Worm (Caenorhabditis elegans) whole organism, young adult: ENCODE data around the gene srsx-33.

ENCODE experiments used
- B0019.2 ChIP-seq: fragments of 200-800 bp; sonication (Bioruptor generic); conservative IDR thresholded peaks from 2 replicates; pipeline ENCODE4 v1.3.6; 2022; ENCODE audit warnings: missing genetic modification reagents, missing genetic modification characterization, missing compliant biosample characterization
- C06A6.2 ChIP-seq: fragments of 200-800 bp; sonication (Bioruptor generic); conservative IDR thresholded peaks from 2 replicates; pipeline ENCODE4 v1.3.6; 2022; ENCODE audit warnings: missing genetic modification characterization, missing compliant biosample characterization
- C17E4.6 ChIP-seq: fragments of 200-800 bp; sonication (Bioruptor generic); IDR thresholded peaks from 2 replicates; pipeline ENCODE4 v1.3.6; 2022; ENCODE audit warnings: missing genetic modification reagents, missing genetic modification characterization, missing compliant biosample characterization
- D2030.7 ChIP-seq: fragments of 200-800 bp; sonication (Bioruptor generic); IDR thresholded peaks from 2 replicates; pipeline ENCODE4 v1.3.6; 2022; ENCODE audit warnings: missing genetic modification reagents, missing genetic modification characterization, missing compliant biosample characterization
- F10E7.11 ChIP-seq: sonication (generic microtip); optimal IDR thresholded peaks from 2 replicates; lab custom pipeline; 2017; ENCODE audit warnings: mild to moderate bottlenecking, missing genetic modification characterization, moderate library complexity, missing compliant biosample characterization
- F23B12.7 ChIP-seq: sonication (generic microtip); optimal IDR thresholded peaks from 2 replicates; lab custom pipeline; 2017; ENCODE audit warnings: missing genetic modification characterization, mild to moderate bottlenecking, missing compliant biosample characterization, antibody characterized with exemption, moderate library complexity; ENCODE audit not compliant: insufficient read depth
- F33H1.4 ChIP-seq: fragments of 200-800 bp; sonication (Bioruptor generic); IDR thresholded peaks from 2 replicates; pipeline ENCODE4 v1.3.6; 2022; ENCODE audit warnings: missing genetic modification reagents, missing genetic modification characterization, missing compliant biosample characterization
- F39B2.1 ChIP-seq: fragments of 200-800 bp; sonication (Bioruptor generic); IDR thresholded peaks from 2 replicates; pipeline ENCODE4 v1.3.6; 2022; ENCODE audit warnings: missing genetic modification reagents, missing genetic modification characterization, missing compliant biosample characterization
- F52B5.7 ChIP-seq: sonication (generic microtip); optimal IDR thresholded peaks from 2 replicates; lab custom pipeline; 2016; ENCODE audit warnings: mild to moderate bottlenecking, missing genetic modification characterization, missing compliant biosample characterization
- K11D2.4 ChIP-seq: fragments of 200-800 bp; sonication (Bioruptor generic); IDR thresholded peaks from 2 replicates; pipeline ENCODE4 v1.3.6; 2022; ENCODE audit warnings: missing genetic modification reagents, missing genetic modification characterization, missing compliant biosample characterization
- T07F8.4 ChIP-seq: sonication (generic microtip); optimal IDR thresholded peaks from 2 replicates; lab custom pipeline; 2016; ENCODE audit warnings: mild to moderate bottlenecking, missing genetic modification characterization, moderate library complexity, missing compliant biosample characterization
- Y95B8A.8 ChIP-seq: fragments of 200-800 bp; sonication (Bioruptor generic); IDR thresholded peaks from 2 replicates; pipeline ENCODE4 v1.3.6; 2022; ENCODE audit warnings: missing genetic modification reagents, missing genetic modification characterization, missing compliant biosample characterization
- ZK185.1 ChIP-seq: sonication (generic microtip); optimal IDR thresholded peaks from 2 replicates; lab custom pipeline; 2016; ENCODE audit warnings: mild to moderate bottlenecking, missing genetic modification characterization, missing compliant biosample characterization; ENCODE audit not compliant: poor library complexity, severe bottlenecking
- ama-1 ChIP-seq, 3 experiments: fragments of 150-350 bp in 1 of 3; sonication (generic microtip) in 2 of 3; optimal IDR thresholded peaks; 2 replicates each; lab custom pipeline; 2014 to 2018; ENCODE audit warnings: missing biosample characterization in 2 of 3, missing genetic modification characterization in 2 of 3, missing genetic modification reagents in 2 of 3
- atf-7 ChIP-seq: sonication (generic microtip); optimal IDR thresholded peaks from 2 replicates; lab custom pipeline; 2017; ENCODE audit warnings: mild to moderate bottlenecking, missing genetic modification characterization, missing compliant biosample characterization
- athp-1 ChIP-seq: sonication (generic microtip); optimal IDR thresholded peaks from 2 replicates; lab custom pipeline; 2017; ENCODE audit warnings: mild to moderate bottlenecking, missing genetic modification characterization, missing compliant biosample characterization
- attf-3 ChIP-seq: fragments of 200-800 bp; sonication (Bioruptor generic); conservative IDR thresholded peaks from 2 replicates; pipeline ENCODE4 v1.3.6; 2022; ENCODE audit warnings: missing genetic modification reagents, missing genetic modification characterization, missing compliant biosample characterization
- attf-6 ChIP-seq: fragments of 200-800 bp; sonication (Bioruptor generic); IDR thresholded peaks from 2 replicates; pipeline ENCODE4 v1.3.6; 2022; ENCODE audit warnings: missing genetic modification reagents, missing genetic modification characterization, missing compliant biosample characterization
- cebp-1 ChIP-seq, 2 experiments: fragments of 200-800 bp in 1 of 2; sonication (Bioruptor generic) in 1 of 2; sonication (generic microtip) in 1 of 2; IDR thresholded peaks in 1 of 2; optimal IDR thresholded peaks in 1 of 2; 2 replicates each; pipeline versions ENCODE4 v1.3.6 to Lab custom; 2017 to 2022; ENCODE audit warnings: missing compliant biosample characterization in 2 of 2, missing genetic modification characterization in 2 of 2, mild to moderate bottlenecking in 1 of 2, missing genetic modification reagents in 1 of 2, moderate library complexity in 1 of 2
- ceh-100 ChIP-seq: fragments of 200-800 bp; sonication (Bioruptor generic); IDR thresholded peaks from 2 replicates; pipeline ENCODE4 v1.3.6; 2022; ENCODE audit warnings: missing genetic modification reagents, missing genetic modification characterization, missing compliant biosample characterization
- ceh-58 ChIP-seq: fragments of 200-800 bp; sonication (Bioruptor generic); IDR thresholded peaks from 2 replicates; pipeline ENCODE4 v1.3.6; 2022; ENCODE audit warnings: missing genetic modification characterization, missing compliant biosample characterization
- die-1 ChIP-seq: sonication (generic microtip); optimal IDR thresholded peaks from 2 replicates; lab custom pipeline; 2016; ENCODE audit warnings: missing genotype, mild to moderate bottlenecking, missing genetic modification characterization, missing compliant biosample characterization
- dox-1 ChIP-seq: fragments of 200-800 bp; sonication (Bioruptor generic); IDR thresholded peaks from 2 replicates; pipeline ENCODE4 v1.3.6; 2022; ENCODE audit warnings: missing genetic modification reagents, missing genetic modification characterization, missing compliant biosample characterization
- dpff-1 ChIP-seq: sonication (generic microtip); optimal IDR thresholded peaks from 2 replicates; lab custom pipeline; 2017; ENCODE audit warnings: mild to moderate bottlenecking, missing genetic modification characterization, missing compliant biosample characterization
- efl-1 ChIP-seq: fragments of 150-350 bp; optimal IDR thresholded peaks from 2 replicates; lab custom pipeline; 2014; ENCODE audit warnings: missing biosample characterization, missing genetic modification reagents, missing genetic modification characterization
- ekl-4 ChIP-seq: fragments of 200-800 bp; sonication (Bioruptor generic); IDR thresholded peaks from 2 replicates; pipeline ENCODE4 v1.3.6; 2022; ENCODE audit warnings: missing genetic modification reagents, missing genetic modification characterization, missing compliant biosample characterization
- ets-4 ChIP-seq: fragments of 200-800 bp; sonication (Bioruptor generic); optimal IDR thresholded peaks from 2 replicates; lab custom pipeline; 2018; ENCODE audit warnings: mild to moderate bottlenecking, missing genetic modification characterization, missing compliant biosample characterization
- him-1 ChIP-seq: sonication (generic microtip); optimal IDR thresholded peaks from 2 replicates; lab custom pipeline; 2016; ENCODE audit warnings: missing genotype, missing genetic modification reagents, missing genetic modification characterization, missing compliant biosample characterization
- hlh-12 ChIP-seq: sonication (generic microtip); optimal IDR thresholded peaks from 2 replicates; lab custom pipeline; 2016; ENCODE audit warnings: missing genetic modification characterization, missing compliant biosample characterization
- hmg-1.2 ChIP-seq: fragments of 200-800 bp; sonication (Bioruptor generic); IDR thresholded peaks from 2 replicates; pipeline ENCODE4 v1.3.6; 2022; ENCODE audit warnings: missing genetic modification reagents, missing genetic modification characterization, missing compliant biosample characterization
- hmg-20 ChIP-seq: fragments of 200-800 bp; sonication (Bioruptor generic); IDR thresholded peaks from 2 replicates; pipeline ENCODE4 v1.3.6; 2022; ENCODE audit warnings: missing genetic modification reagents, missing genetic modification characterization, missing compliant biosample characterization
- hrde-1 ChIP-seq: sonication (generic microtip); optimal IDR thresholded peaks from 2 replicates; lab custom pipeline; 2016; ENCODE audit warnings: missing genetic modification characterization, mild to moderate bottlenecking, missing compliant biosample characterization, moderate library complexity, missing genotype, missing genetic modification reagents, borderline replicate concordance
- lin-35 ChIP-seq, 3 experiments: fragments of 150-350 bp in 2 of 3; sonication (generic microtip) in 1 of 3; optimal IDR thresholded peaks; 2 replicates each; lab custom pipeline; 2014 to 2018; ENCODE audit warnings: missing biosample characterization in 3 of 3, missing genetic modification characterization in 3 of 3, missing genetic modification reagents in 3 of 3
- lsl-1 ChIP-seq: fragments of 200-800 bp; sonication (Bioruptor generic); optimal IDR thresholded peaks from 2 replicates; lab custom pipeline; 2018; ENCODE audit warnings: mild to moderate bottlenecking, missing genetic modification characterization, moderate library complexity, missing compliant biosample characterization
- mcd-1 ChIP-seq: fragments of 200-800 bp; sonication (Bioruptor generic); IDR thresholded peaks from 2 replicates; pipeline ENCODE4 v1.3.6; 2022; ENCODE audit warnings: missing genetic modification reagents, missing genetic modification characterization, missing compliant biosample characterization
- mxl-1 ChIP-seq: sonication (generic microtip); optimal IDR thresholded peaks from 2 replicates; lab custom pipeline; 2016; ENCODE audit warnings: missing genetic modification characterization, missing compliant biosample characterization
- nfya-2 ChIP-seq: fragments of 200-800 bp; sonication (Bioruptor generic); IDR thresholded peaks from 2 replicates; pipeline ENCODE4 v1.3.6; 2022; ENCODE audit warnings: missing genetic modification reagents, missing genetic modification characterization, missing compliant biosample characterization
- nfyb-1 ChIP-seq: fragments of 200-800 bp; sonication (Bioruptor generic); IDR thresholded peaks from 2 replicates; pipeline ENCODE4 v1.3.6; 2022; ENCODE audit warnings: missing genetic modification reagents, missing genetic modification characterization, missing compliant biosample characterization
- pbrm-1 ChIP-seq: fragments of 200-800 bp; sonication (Bioruptor generic); IDR thresholded peaks from 2 replicates; pipeline ENCODE4 v1.3.6; 2022; ENCODE audit warnings: missing genetic modification reagents, missing genetic modification characterization, missing compliant biosample characterization
- pha-4 ChIP-seq: fragments of 150-350 bp; sonication (generic microtip); optimal IDR thresholded peaks from 2 replicates; lab custom pipeline; 2014; ENCODE audit warnings: missing biosample characterization, missing genetic modification reagents, missing genetic modification characterization
- repo-1 ChIP-seq: sonication (generic microtip); optimal IDR thresholded peaks from 2 replicates; lab custom pipeline; 2017; ENCODE audit warnings: mild to moderate bottlenecking, missing genetic modification characterization, missing compliant biosample characterization
- rpc-1 ChIP-seq, 2 experiments: fragments of 150-350 bp in 1 of 2; sonication (generic microtip) in 1 of 2; optimal IDR thresholded peaks; 2 replicates each; lab custom pipeline; 2014 to 2018; ENCODE audit warnings: missing biosample characterization in 1 of 2, missing genetic modification characterization in 1 of 2, missing genetic modification reagents in 1 of 2, missing genotype in 1 of 2
- snpc-3.4 ChIP-seq: sonication (generic microtip); optimal IDR thresholded peaks from 2 replicates; lab custom pipeline; 2017; ENCODE audit warnings: missing genetic modification characterization, mild to moderate bottlenecking, missing compliant biosample characterization, antibody characterized with exemption, moderate library complexity, missing genotype, missing genetic modification reagents
- tlf-1 ChIP-seq: fragments of 200-800 bp; sonication (Bioruptor generic); optimal IDR thresholded peaks from 2 replicates; lab custom pipeline; 2018; ENCODE audit warnings: mild to moderate bottlenecking, missing genetic modification characterization, missing compliant biosample characterization
- unc-130 ChIP-seq: sonication (generic microtip); optimal IDR thresholded peaks from 2 replicates; lab custom pipeline; 2016; ENCODE audit warnings: missing genetic modification reagents, missing genetic modification characterization, missing compliant biosample characterization
- ztf-25 ChIP-seq: fragments of 200-800 bp; sonication (Bioruptor generic); IDR thresholded peaks from 2 replicates; pipeline ENCODE4 v1.3.6; 2022; ENCODE audit warnings: missing genetic modification reagents, missing genetic modification characterization, missing compliant biosample characterization

The srsx-33 gene

DNA sequence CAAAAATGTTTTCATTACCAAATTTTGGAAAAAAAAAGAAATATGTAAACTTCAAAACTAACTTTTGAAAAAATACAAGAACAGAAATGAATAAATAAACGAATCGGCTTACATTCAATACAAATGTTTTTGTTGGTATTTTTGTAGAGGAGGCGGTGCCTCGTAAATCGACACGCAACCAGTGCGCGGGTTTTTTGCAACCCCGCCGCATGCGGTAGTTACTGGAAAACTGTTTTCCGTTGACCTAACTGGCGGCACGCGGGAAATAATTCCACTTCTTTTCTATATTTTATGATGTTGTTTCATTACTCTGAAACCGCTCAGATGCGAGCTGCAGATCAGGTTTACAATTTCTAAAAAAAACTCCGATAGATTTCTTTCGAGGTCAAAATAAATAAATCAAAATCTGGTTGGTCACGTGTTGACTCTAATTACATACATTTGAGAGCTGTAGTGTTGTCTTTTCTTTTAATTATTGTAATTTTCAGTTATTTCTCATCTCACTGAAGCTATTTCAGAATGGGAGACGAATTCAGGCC, 13.1 kb downstream of the srsx-33 start, which contains the start of the genes dvc-1 and ima-1 (continued):
- TF ChIP-seq B0019.2 (GFP tag; lab: Robert Waterston, UW): peak; percentile 69
- TF ChIP-seq pha-4 (tag; lab: Kevin White, UChicago): no peak
- peak; percentile 78 for TF ChIP-seq mcd-1 (GFP tag; lab: Robert Waterston, UW)
- peak; percentile 93 for TF ChIP-seq C17E4.6 (GFP tag; lab: Robert Waterston, UW)
- peak; percentile 86 for TF ChIP-seq ceh-100
- no peak for TF ChIP-seq T07F8.4
- peak; percentile 99 for TF ChIP-seq efl-1 (GFP tag; lab: Kevin White, UChicago)
- peak; percentile 60; the same call in 1 of the 2 replicates for TF ChIP-seq attf-3 (GFP tag; lab: Robert Waterston, UW)
- TF ChIP-seq F10E7.11 (tag; lab: Kevin White, UChicago): no peak
- TF ChIP-seq attf-6 (GFP tag; lab: Robert Waterston, UW): peak; percentile 51; the same call in 1 of the 2 replicates
- TF ChIP-seq dpff-1 (tag; lab: Kevin White, UChicago): no peak
- TF ChIP-seq F33H1.4: peak; percentile 81
- no peak for TF ChIP-seq ets-4 (GFP tag; lab: Kevin White, UChicago)
- no peak for TF ChIP-seq K11D2.4 (GFP tag; lab: Robert Waterston, UW)
- peak; percentile 33 for TF ChIP-seq rpc-1 (optimal IDR thresholded peaks at IDR 0.05; lab: Kevin White, UChicago)
- TF ChIP-seq rpc-1 (tag; optimal IDR thresholded peaks at IDR 0.05; lab: Kevin White, UChicago): no peak
- no peak for TF ChIP-seq hlh-12 (tag; lab: Kevin White, UChicago)
- TF ChIP-seq D2030.7: peak; percentile 91
- peak; percentile 70; the same call in 1 of the 2 replicates for TF ChIP-seq hmg-1.2 (GFP tag; lab: Robert Waterston, UW)
- no peak for TF ChIP-seq hmg-20 (GFP tag; lab: Robert Waterston, UW)
- no peak for TF ChIP-seq C06A6.2 (GFP tag; lab: Robert Waterston, UW)
- peak; percentile 66 for TF ChIP-seq him-1 (tag; lab: Kevin White, UChicago)
- TF ChIP-seq ekl-4: peak; percentile 84
- TF ChIP-seq ceh-58: no peak
- TF ChIP-seq atf-7 (tag; lab: Kevin White, UChicago): no peak
- no peak for TF ChIP-seq mxl-1 (tag; lab: Kevin White, UChicago)
- TF ChIP-seq hrde-1: peak; percentile 35
- peak; percentile 8 to 59 (median 43) for TF ChIP-seq lin-35 (GFP tag; optimal IDR thresholded peaks at IDR 0.05; lab: Kevin White, UChicago)
- no peak for TF ChIP-seq ama-1 (optimal IDR thresholded peaks at IDR 0.05; lab: Kevin White, UChicago)
- TF ChIP-seq ama-1 (GFP tag; optimal IDR thresholded peaks at IDR 0.05; lab: Kevin White, UChicago): no peak
- peak; percentile 95 for TF ChIP-seq dox-1
- TF ChIP-seq nfya-2 (GFP tag; lab: Robert Waterston, UW): no peak
- no peak for TF ChIP-seq F52B5.7
- TF ChIP-seq pbrm-1 (GFP tag; lab: Robert Waterston, UW): peak; percentile 60
- peak; percentile 80 for TF ChIP-seq athp-1 (tag; lab: Kevin White, UChicago)
- 0 out of 2 replicates have a peak, but pooled peaks have one; percentile 14 for TF ChIP-seq nfyb-1 (GFP tag; lab: Robert Waterston, UW)
- TF ChIP-seq tlf-1 (GFP tag; lab: Kevin White, UChicago): peak; percentile 89
- TF ChIP-seq cebp-1 (GFP tag; IDR thresholded peaks at IDR 0.05; lab: Robert Waterston, UW): no peak
- no peak for TF ChIP-seq cebp-1 (tag; optimal IDR thresholded peaks at IDR 0.05; lab: Kevin White, UChicago)
- TF ChIP-seq die-1 (tag; lab: Kevin White, UChicago): peak; percentile 72
- TF ChIP-seq F23B12.7 (tag; lab: Kevin White, UChicago): no peak
- TF ChIP-seq ztf-25 (GFP tag; lab: Robert Waterston, UW): peak; percentile 86
- TF ChIP-seq lsl-1 (GFP tag; lab: Kevin White, UChicago): peak; percentile 81
- TF ChIP-seq repo-1 (tag; lab: Kevin White, UChicago): no peak
- TF ChIP-seq ZK185.1: no peak
- TF ChIP-seq Y95B8A.8 (GFP tag; lab: Robert Waterston, UW): peak; percentile 81
- peak; percentile 90 for TF ChIP-seq unc-130 (GFP tag; lab: Kevin White, UChicago)
- TF ChIP-seq snpc-3.4 (tag; lab: Kevin White, UChicago): peak; percentile 76
- TF ChIP-seq F39B2.1 (GFP tag; lab: Robert Waterston, UW): peak; percentile 67; the same call in 1 of the 2 replicates
